Worm (Caenorhabditis elegans): ENCODE data around the gene ZK131.11.
A peak's percentile ranks its signal among the peaks of the same experiment; 100 is the strongest.
"Not testable (repeated sequence)": the region's sequence is repeated elsewhere in the genome, so short reads cannot be mapped to it uniquely, and the experiment has no call there.

The ZK131.11 gene

DNA sequence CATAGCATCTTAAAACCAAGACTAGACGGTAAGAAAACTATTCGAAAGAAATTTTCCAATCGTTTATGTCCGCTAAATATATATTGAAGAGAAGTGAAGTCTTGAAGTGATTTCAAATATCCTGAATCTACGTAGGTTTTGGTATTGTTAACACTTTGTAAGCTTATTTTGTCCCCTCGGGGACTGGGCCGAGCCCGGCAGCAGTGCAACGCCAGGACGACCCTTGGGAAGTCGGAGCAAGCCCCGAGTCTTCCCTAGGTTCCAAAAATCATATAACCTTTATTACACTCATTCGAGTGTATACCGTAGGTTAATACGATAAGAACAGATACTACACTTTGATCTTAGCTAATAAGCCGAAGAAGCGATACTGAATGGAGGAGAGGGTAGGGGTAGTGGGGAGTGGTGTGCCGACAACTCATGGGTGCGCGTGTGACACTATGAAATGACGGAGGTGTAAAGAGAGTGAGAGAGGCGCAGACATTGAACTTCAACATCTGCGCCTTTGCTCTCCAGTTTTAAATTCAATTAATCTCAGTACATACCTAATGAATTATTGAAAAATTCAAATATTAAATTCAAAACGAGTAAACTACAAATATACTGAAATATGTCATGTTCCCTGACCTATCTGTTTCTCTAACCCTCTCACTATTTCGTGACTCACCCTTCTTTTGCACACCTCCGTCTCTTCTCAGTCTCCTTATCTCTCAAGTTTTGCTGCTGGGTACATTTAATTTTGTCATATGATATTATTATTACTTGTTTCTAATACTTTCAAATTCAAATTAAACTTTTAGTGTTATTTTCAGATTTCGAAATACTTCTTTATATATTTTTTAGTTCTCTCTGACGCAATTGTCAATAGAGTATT is 37.3 kb downstream of the ZK131.11 start:
- peak in 1 of 2 experiments; percentile 41 for TF ChIP-seq daf-16 (GFP tag; optimal IDR thresholded peaks at IDR 0.05)
- peak; percentile 62 for TF ChIP-seq daf-16 (tag; optimal IDR thresholded peaks at IDR 0.05)
- peak; percentile 38 to 55 for TF ChIP-seq lsy-2 (tag; optimal IDR thresholded peaks at IDR 0.05)
- TF ChIP-seq pha-4 (GFP tag; IDR thresholded peaks at IDR 0.05) = peak; percentile 45; the same call in 1 of the 2 replicates
- TF ChIP-seq pha-4 (tag; optimal IDR thresholded peaks at IDR 0.05) = not testable (repeated sequence)
- TF ChIP-seq duxl-1 (tag; optimal IDR thresholded peaks at IDR 0.05; ENCODE audit: poor library complexity) = peak; percentile 37
- peak; percentile 72 for TF ChIP-seq snpc-1.2 (GFP tag; IDR thresholded peaks at IDR 0.05)
- peak; percentile 8 for TF ChIP-seq pqm-1 (tag; optimal IDR thresholded peaks at IDR 0.05)
- TF ChIP-seq php-3 (GFP tag; IDR thresholded peaks at IDR 0.05) = peak; percentile 30; the same call in 1 of the 2 replicates
- peak; percentile 85 for TF ChIP-seq snpc-4 (tag; optimal IDR thresholded peaks at IDR 0.05)
- peak; percentile 55 for TF ChIP-seq spr-1 (tag; optimal IDR thresholded peaks at IDR 0.05)
- peak; percentile 39 for TF ChIP-seq rbr-2 (tag; optimal IDR thresholded peaks at IDR 0.05)
- peak; percentile 80 for TF ChIP-seq nhr-28 (tag; optimal IDR thresholded peaks at IDR 0.05)
- peak; percentile 11 for TF ChIP-seq aly-2 (tag; optimal IDR thresholded peaks at IDR 0.05)
- peak; percentile 89 for TF ChIP-seq T26A8.4 (GFP tag; IDR thresholded peaks at IDR 0.05)
- peak; percentile 91 for TF ChIP-seq nhr-42 (GFP tag; IDR thresholded peaks at IDR 0.05)
- TF ChIP-seq mxl-2 (GFP tag; conservative IDR thresholded peaks at IDR 0.05) = 0 out of 2 replicates have a peak, but pooled peaks have one; percentile 32
- TF ChIP-seq lin-38 (GFP tag; IDR thresholded peaks at IDR 0.05) = peak; percentile 63
- peak; percentile 83 for TF ChIP-seq ama-1 (optimal IDR thresholded peaks at IDR 0.05)
- peak; percentile 36 for TF ChIP-seq mes-2 (tag; optimal IDR thresholded peaks at IDR 0.05; ENCODE audit: poor library complexity, severe bottlenecking)
- peak; percentile 52; the same call in 1 of the 2 replicates for TF ChIP-seq arid-1 (GFP tag; conservative IDR thresholded peaks at IDR 0.05)
- TF ChIP-seq nhr-102 (tag; optimal IDR thresholded peaks at IDR 0.05) = peak; percentile 69
- peak; percentile 61 for TF ChIP-seq lin-13 (GFP tag; optimal IDR thresholded peaks at IDR 0.05)
- peak; percentile 59 for TF ChIP-seq nhr-48 (tag; optimal IDR thresholded peaks at IDR 0.05)
- peak; percentile 90 for TF ChIP-seq nhr-77 (tag; optimal IDR thresholded peaks at IDR 0.05)
- TF ChIP-seq mxl-3 (GFP tag; optimal IDR thresholded peaks at IDR 0.05) = peak; percentile 26
- peak; percentile 69; the same call in 1 of the 2 replicates for TF ChIP-seq mdt-29 (GFP tag; IDR thresholded peaks at IDR 0.05)
- peak; percentile 71 for TF ChIP-seq hlh-11 (tag; optimal IDR thresholded peaks at IDR 0.05)
- TF ChIP-seq mdl-1 (tag; optimal IDR thresholded peaks at IDR 0.05) = peak in 1 of 2 experiments; percentile 43
- peak; percentile 28 for TF ChIP-seq nhr-76 (tag; optimal IDR thresholded peaks at IDR 0.05)
- peak; percentile 71 for TF ChIP-seq dmd-6 (GFP tag; IDR thresholded peaks at IDR 0.05)
- peak; percentile 62 for TF ChIP-seq mep-1 (tag; optimal IDR thresholded peaks at IDR 0.05)
- peak; percentile 70 for TF ChIP-seq hlh-30 (tag; optimal IDR thresholded peaks at IDR 0.05; ENCODE audit: insufficient read depth)
- 0 out of 2 replicates have a peak, but pooled peaks have one; percentile 11 for TF ChIP-seq Y48G9A.11 (GFP tag; IDR thresholded peaks at IDR 0.05)
- TF ChIP-seq dve-1 (tag; optimal IDR thresholded peaks at IDR 0.05; ENCODE audit: insufficient read depth) = peak; percentile 63
- TF ChIP-seq F49E8.2 (tag; optimal IDR thresholded peaks at IDR 0.05; ENCODE audit: borderline replicate concordance) = peak; percentile 81
- peak; percentile 57 for TF ChIP-seq unc-130 (GFP tag; optimal IDR thresholded peaks at IDR 0.05)
- peak; percentile 79 for TF ChIP-seq nhr-6 (tag; optimal IDR thresholded peaks at IDR 0.05)

- TF ChIP-seq saeg-2 (GFP tag; IDR thresholded peaks at IDR 0.05) = no peak
- TF ChIP-seq ZK546.5 (tag; optimal IDR thresholded peaks at IDR 0.05) = no peak
- TF ChIP-seq nhr-237 (tag; optimal IDR thresholded peaks at IDR 0.05) = no peak
- no peak for TF ChIP-seq nhr-28 (tag; optimal IDR thresholded peaks at IDR 0.05)
- TF ChIP-seq lin-15B (tag; optimal IDR thresholded peaks at IDR 0.05) = no peak
- no peak for TF ChIP-seq T26A8.4 (GFP tag; IDR thresholded peaks at IDR 0.05)
These were observed 38.2 kb downstream of the ZK131.11 start, which contains the start of gene F08G2.4 for ce11 chrII:13830255-13830654. F08G2.4 (plus strand) TSS chrII:13830602.

Data from whole organism, L4 larva.